3 fruit fly cellular contexts compared by ENCODE assay signal in genomic region chr3R:8206628-8207275, dm6.
TF ChIP-seq lines count a peak whose summit lies in the region.

No protein-coding gene starts in this region.

- TF ChIP-seq CTCF in whole organism, embryonic (GFP tag; optimal IDR thresholded peaks at IDR 0.05; lab: Kevin White, UChicago) = no peak

TF ChIP-seq in whole organism, embryonic, 481 proteins besides CTCF, POLR2A, EP300 and RAD21 (continues in another document):
- TF ChIP-seq CG32532 (GFP tag; IDR thresholded peaks at IDR 0.05; lab: Robert Waterston, UW) (peak; percentile 26; the same call in 1 of the 2 replicates), fd102C (GFP tag; optimal IDR thresholded peaks at IDR 0.05; lab: Kevin White, UChicago) (no peak), tap (tag; optimal IDR thresholded peaks at IDR 0.05; lab: Kevin White, UChicago) (peak; percentile 57), Myb (GFP tag; optimal IDR thresholded peaks at IDR 0.05; lab: Kevin White, UChicago) (no peak), CG2199 (GFP tag; IDR thresholded peaks at IDR 0.05; lab: Robert Waterston, UW) (0 out of 3 replicates have a peak, but pooled peaks have one; percentile 8), Dll (GFP tag; IDR thresholded peaks at IDR 0.05; lab: Robert Waterston, UW; ENCODE audit: partially characterized antibody) (no peak), Ada2b (GFP tag; IDR thresholded peaks at IDR 0.05; lab: Robert Waterston, UW) (no peak), CG2889 (GFP tag; IDR thresholded peaks at IDR 0.05; lab: Robert Waterston, UW) (no peak), hb (GFP tag; IDR thresholded peaks at IDR 0.05; lab: Robert Waterston, UW; ENCODE audit: partially characterized antibody) (no peak), CG11398 (GFP tag; optimal IDR thresholded peaks at IDR 0.05; lab: Kevin White, UChicago) (no peak), tio (GFP tag; optimal IDR thresholded peaks at IDR 0.05; lab: Kevin White, UChicago) (peak; percentile 45), Ssrp (tag; optimal IDR thresholded peaks at IDR 0.05; lab: Kevin White, UChicago) (peak; percentile 52), Bteb2 (GFP tag; optimal IDR thresholded peaks at IDR 0.05; lab: Kevin White, UChicago) (peak; percentile 11), Med (GFP tag; lab: Kevin White, UChicago) (peak; percentile 87), emc (GFP tag; optimal IDR thresholded peaks at IDR 0.05; lab: Kevin White, UChicago) (no peak), CG14965 (GFP tag; optimal IDR thresholded peaks at IDR 0.05; lab: Kevin White, UChicago; ENCODE audit: borderline replicate concordance) (no peak), CG14441 (GFP tag; IDR thresholded peaks at IDR 0.05; lab: Robert Waterston, UW) (no peak), CG13296 (GFP tag; optimal IDR thresholded peaks at IDR 0.05; lab: Kevin White, UChicago) (peak; percentile 20), Six4 (GFP tag; optimal IDR thresholded peaks at IDR 0.05; lab: Kevin White, UChicago) (no peak), CG11504 (tag; optimal IDR thresholded peaks at IDR 0.05; lab: Kevin White, UChicago) (peak; percentile 77), ken (GFP tag; IDR thresholded peaks at IDR 0.05; lab: Robert Waterston, UW) (no peak), cg (GFP tag; optimal IDR thresholded peaks at IDR 0.05; lab: Kevin White, UChicago) (no peak), Rfx (GFP tag; IDR thresholded peaks at IDR 0.05; lab: Robert Waterston, UW) (peak; percentile 56), C15 (GFP tag; IDR thresholded peaks at IDR 0.05; lab: Robert Waterston, UW) (no peak), GATAe (GFP tag; conservative IDR thresholded peaks at IDR 0.05; lab: Robert Waterston, UW) (peak; percentile 74), toy (GFP tag; IDR thresholded peaks at IDR 0.05; lab: Robert Waterston, UW) (no peak), nmo (GFP tag; optimal IDR thresholded peaks at IDR 0.05; lab: Kevin White, UChicago) (peak; percentile 74), Spps (tag; optimal IDR thresholded peaks at IDR 0.05; lab: Kevin White, UChicago) (peak; percentile 2), run (tag; optimal IDR thresholded peaks at IDR 0.05; lab: Kevin White, UChicago) (no peak), CG7357 (GFP tag; IDR thresholded peaks at IDR 0.05; lab: Robert Waterston, UW) (no peak), grau (tag; optimal IDR thresholded peaks at IDR 0.05; lab: Kevin White, UChicago) (peak; percentile 76)

TF ChIP-seq in whole organism, prepupa, 60 proteins besides CTCF, POLR2A, EP300 and RAD21:
- TF ChIP-seq CG8632 (GFP tag; optimal IDR thresholded peaks at IDR 0.05; lab: Kevin White, UChicago) = no peak
- no peak for TF ChIP-seq salr (GFP tag; optimal IDR thresholded peaks at IDR 0.05; lab: Kevin White, UChicago)
- no peak for TF ChIP-seq cyc (GFP tag; optimal IDR thresholded peaks at IDR 0.05; lab: Kevin White, UChicago)
- no peak for TF ChIP-seq CG6163 (GFP tag; IDR thresholded peaks at IDR 0.05; lab: Robert Waterston, UW)
- TF ChIP-seq vri (GFP tag; optimal IDR thresholded peaks at IDR 0.05; lab: Kevin White, UChicago) = peak; percentile 24
- no peak for TF ChIP-seq Hr39 (GFP tag; optimal IDR thresholded peaks at IDR 0.05; lab: Kevin White, UChicago)
- no peak for TF ChIP-seq CG3919 (GFP tag; optimal IDR thresholded peaks at IDR 0.05; lab: Kevin White, UChicago)
- peak; percentile 14 for TF ChIP-seq Met (GFP tag; optimal IDR thresholded peaks at IDR 0.05; lab: Kevin White, UChicago)
- TF ChIP-seq CG6276 (GFP tag; optimal IDR thresholded peaks at IDR 0.05; lab: Kevin White, UChicago) = no peak
- no peak for TF ChIP-seq achi (GFP tag; optimal IDR thresholded peaks at IDR 0.05; lab: Kevin White, UChicago)
- no peak for TF ChIP-seq Eip93F (GFP tag; optimal IDR thresholded peaks at IDR 0.05; lab: Kevin White, UChicago)
- TF ChIP-seq esn (GFP tag; optimal IDR thresholded peaks at IDR 0.05; lab: Kevin White, UChicago) = peak; percentile 12
- TF ChIP-seq Sox15 (GFP tag; optimal IDR thresholded peaks at IDR 0.05; lab: Kevin White, UChicago) = no peak
- TF ChIP-seq fkh (GFP tag; optimal IDR thresholded peaks at IDR 0.05; lab: Kevin White, UChicago) = no peak
- TF ChIP-seq lz (GFP tag; optimal IDR thresholded peaks at IDR 0.05; lab: Kevin White, UChicago) = no peak
- TF ChIP-seq Eip78C (GFP tag; lab: Kevin White, UChicago) = no peak
- no peak for TF ChIP-seq Sox102F (GFP tag; optimal IDR thresholded peaks at IDR 0.05; lab: Kevin White, UChicago)
- no peak for TF ChIP-seq OdsH (GFP tag; optimal IDR thresholded peaks at IDR 0.05; lab: Kevin White, UChicago)
- peak; percentile 17 for TF ChIP-seq Smox (GFP tag; optimal IDR thresholded peaks at IDR 0.05; lab: Kevin White, UChicago)
- TF ChIP-seq svp (GFP tag; lab: Kevin White, UChicago) = no peak
- no peak for TF ChIP-seq dac (GFP tag; optimal IDR thresholded peaks at IDR 0.05; lab: Kevin White, UChicago)
- TF ChIP-seq CG11762 (GFP tag; optimal IDR thresholded peaks at IDR 0.05; lab: Kevin White, UChicago; ENCODE audit: insufficient read depth) = no peak
- TF ChIP-seq CG34406 (GFP tag; optimal IDR thresholded peaks at IDR 0.05; lab: Kevin White, UChicago) = no peak
- no peak for TF ChIP-seq topi (GFP tag; optimal IDR thresholded peaks at IDR 0.05; lab: Kevin White, UChicago)
- no peak for TF ChIP-seq CG16779 (tag; optimal IDR thresholded peaks at IDR 0.05; lab: Kevin White, UChicago)

TF ChIP-seq in whole organism, wandering third instar larva, 38 proteins besides CTCF, POLR2A, EP300 and RAD21:
- TF ChIP-seq Hr78 (GFP tag; optimal IDR thresholded peaks at IDR 0.05; lab: Kevin White, UChicago) (no peak), rgr (GFP tag; optimal IDR thresholded peaks at IDR 0.05; lab: Kevin White, UChicago) (peak; percentile 52), brk (GFP tag; optimal IDR thresholded peaks at IDR 0.05; lab: Kevin White, UChicago) (no peak), CrebA (GFP tag; optimal IDR thresholded peaks at IDR 0.05; lab: Kevin White, UChicago; ENCODE audit: borderline replicate concordance) (no peak), Hnf4 (GFP tag; optimal IDR thresholded peaks at IDR 0.05; lab: Kevin White, UChicago) (peak; percentile 27), GATAd (GFP tag; optimal IDR thresholded peaks at IDR 0.05; lab: Kevin White, UChicago) (no peak), lola (GFP tag; optimal IDR thresholded peaks at IDR 0.05; lab: Kevin White, UChicago) (no peak), Jra (GFP tag; optimal IDR thresholded peaks at IDR 0.05; lab: Kevin White, UChicago) (no peak), h (GFP tag; optimal IDR thresholded peaks at IDR 0.05; lab: Kevin White, UChicago) (peak; percentile 71), Myc (optimal IDR thresholded peaks at IDR 0.05; lab: Kevin White, UChicago) (no peak), Mio (GFP tag; optimal IDR thresholded peaks at IDR 0.05; lab: Kevin White, UChicago) (no peak), Dif (GFP tag; optimal IDR thresholded peaks at IDR 0.05; lab: Kevin White, UChicago; ENCODE audit: partially characterized antibody) (no peak), usp (GFP tag; optimal IDR thresholded peaks at IDR 0.05; lab: Kevin White, UChicago) (no peak), Hr83 (GFP tag; optimal IDR thresholded peaks at IDR 0.05; lab: Kevin White, UChicago; ENCODE audit: poor library complexity, severe bottlenecking) (no peak), tai (GFP tag; optimal IDR thresholded peaks at IDR 0.05; lab: Kevin White, UChicago) (no peak), woc (GFP tag; optimal IDR thresholded peaks at IDR 0.05; lab: Kevin White, UChicago) (no peak), sv (GFP tag; optimal IDR thresholded peaks at IDR 0.05; lab: Kevin White, UChicago) (no peak), jim (GFP tag; optimal IDR thresholded peaks at IDR 0.05; lab: Kevin White, UChicago) (no peak), Sp1 (GFP tag; optimal IDR thresholded peaks at IDR 0.05; lab: Kevin White, UChicago) (peak; percentile 31), Dfd (GFP tag; optimal IDR thresholded peaks at IDR 0.05; lab: Kevin White, UChicago) (no peak), dsf (GFP tag; optimal IDR thresholded peaks at IDR 0.05; lab: Kevin White, UChicago; ENCODE audit: borderline replicate concordance) (no peak), CG9705 (GFP tag; optimal IDR thresholded peaks at IDR 0.05; lab: Kevin White, UChicago) (no peak), Vsx2 (GFP tag; optimal IDR thresholded peaks at IDR 0.05; lab: Kevin White, UChicago; ENCODE audit: partially characterized antibody) (no peak), fru (GFP tag; optimal IDR thresholded peaks at IDR 0.05; lab: Kevin White, UChicago) (peak; percentile 60), foxo (GFP tag; optimal IDR thresholded peaks at IDR 0.05; lab: Kevin White, UChicago) (peak in 1 of 2 experiments; percentile 52), Abd-B (GFP tag; optimal IDR thresholded peaks at IDR 0.05; lab: Kevin White, UChicago) (no peak), pan (optimal IDR thresholded peaks at IDR 0.05; lab: Kevin White, UChicago) (no peak), ey (GFP tag; optimal IDR thresholded peaks at IDR 0.05; lab: Kevin White, UChicago) (peak; percentile 59), dmrt93B (GFP tag; optimal IDR thresholded peaks at IDR 0.05; lab: Kevin White, UChicago) (no peak), HLH106 (tag; optimal IDR thresholded peaks at IDR 0.05; lab: Kevin White, UChicago) (peak; percentile 41), sage (GFP tag; optimal IDR thresholded peaks at IDR 0.05; lab: Kevin White, UChicago) (no peak), psq (GFP tag; optimal IDR thresholded peaks at IDR 0.05; lab: Kevin White, UChicago) (peak; percentile 49), OdsH (GFP tag; optimal IDR thresholded peaks at IDR 0.05; lab: Kevin White, UChicago) (peak; percentile 70), br (GFP tag; optimal IDR thresholded peaks at IDR 0.05; lab: Kevin White, UChicago) (peak; percentile 18), CG32264 (GFP tag; optimal IDR thresholded peaks at IDR 0.05; lab: Kevin White, UChicago) (no peak), Rel (GFP tag; optimal IDR thresholded peaks at IDR 0.05; lab: Kevin White, UChicago) (no peak), Rel (tag; optimal IDR thresholded peaks at IDR 0.05; lab: Kevin White, UChicago) (no peak), N (GFP tag; optimal IDR thresholded peaks at IDR 0.05; lab: Kevin White, UChicago) (no peak), dl (GFP tag; optimal IDR thresholded peaks at IDR 0.05; lab: Kevin White, UChicago; ENCODE audit: insufficient read depth in 1 of 2, partially characterized antibody in 2 of 2) (no peak)

Comparison
In these comparisons a context has a peak if more than half of its experiments do, and no peak if none do; other contexts are left out.
1. Of the 7 proteins assayed by ChIP-seq in both whole organism, embryonic and whole organism, prepupa: peak only in whole organism, embryonic: Blimp-1, Gug and Sox102F; only in whole organism, prepupa: none; in both: none; in neither: 4.